Worm (Caenorhabditis elegans): Measurements from ENCODE around the gene Y54G2A.45.
"Not testable (repeated sequence)": the region's sequence is repeated elsewhere in the genome, so short reads cannot be mapped to it uniquely, and the experiment has no call there.

The Y54G2A.45 gene

ce11 chrIV:2785057-2785456 lies 20.6 kb upstream of the Y54G2A.45 start:
- TF ChIP-seq nfya-1 (tag; optimal IDR thresholded peaks at IDR 0.05; ENCODE audit: insufficient read depth) (peak; percentile 45), hmg-11 (tag; optimal IDR thresholded peaks at IDR 0.05) (no peak), ceh-28 (tag; optimal IDR thresholded peaks at IDR 0.05) (peak; percentile 6), nhr-23 (tag; optimal IDR thresholded peaks at IDR 0.05) (peak; percentile 40), elt-2 (tag; optimal IDR thresholded peaks at IDR 0.05) (peak; percentile 25), ceh-9 (tag; optimal IDR thresholded peaks at IDR 0.05) (no peak), egl-27 (tag; optimal IDR thresholded peaks at IDR 0.05) (no peak), fkh-10 (GFP tag; optimal IDR thresholded peaks at IDR 0.05) (no peak), nhr-237 (tag; optimal IDR thresholded peaks at IDR 0.05) (no peak), nhr-67 (tag; optimal IDR thresholded peaks at IDR 0.05) (no peak), mdl-1 (tag; optimal IDR thresholded peaks at IDR 0.05) (no peak), lin-15B (tag; optimal IDR thresholded peaks at IDR 0.05) (peak; percentile 40), pha-4 (tag; optimal IDR thresholded peaks at IDR 0.05) (peak; percentile 82), ztf-4 (tag; optimal IDR thresholded peaks at IDR 0.05) (no peak)

- not testable (repeated sequence) for TF ChIP-seq nhr-43 (tag; optimal IDR thresholded peaks at IDR 0.05; ENCODE audit: poor library complexity, severe bottlenecking); ceh-9 (tag; optimal IDR thresholded peaks at IDR 0.05); mdl-1 (tag; optimal IDR thresholded peaks at IDR 0.05)
These were observed 17.3 kb upstream of the Y54G2A.45 start, which contains the start of gene atln-1 for ce11 chrIV:2788389-2788788. Gene atln-1, plus strand, starts transcription at chrIV:2788689.

- TF ChIP-seq nfya-1 (tag; optimal IDR thresholded peaks at IDR 0.05; ENCODE audit: insufficient read depth) (peak; percentile 88), nhr-77 (tag; optimal IDR thresholded peaks at IDR 0.05) (no peak), elt-2 (tag; optimal IDR thresholded peaks at IDR 0.05) (no peak), nhr-25 (tag; optimal IDR thresholded peaks at IDR 0.05) (no peak)
These were observed 11.7 kb upstream of the Y54G2A.45 start for ce11 chrIV:2793956-2794355.

- TF ChIP-seq pqm-1 (tag; optimal IDR thresholded peaks at IDR 0.05) (peak; percentile 74), pha-4 (tag; optimal IDR thresholded peaks at IDR 0.05) (peak; percentile 84), skn-1 (tag; optimal IDR thresholded peaks at IDR 0.05) (peak; percentile 35), elt-2 (tag; optimal IDR thresholded peaks at IDR 0.05) (peak; percentile 82), nhr-43 (tag; optimal IDR thresholded peaks at IDR 0.05; ENCODE audit: poor library complexity, severe bottlenecking) (no peak), ZK546.5 (tag; optimal IDR thresholded peaks at IDR 0.05) (no peak), ztf-11 (tag; optimal IDR thresholded peaks at IDR 0.05) (no peak)
These were observed 7.3 kb upstream of the Y54G2A.45 start, which contains the start of gene Y54G2A.52 for ce11 chrIV:2798339-2798738. Gene Y54G2A.52, minus strand, starts transcription at chrIV:2798686.

ce11 chrIV:2799389-2799788 lies 6.3 kb upstream of the Y54G2A.45 start, which contains the start of gene Y54G2A.10:
Gene Y54G2A.10, plus strand, starts transcription at chrIV:2799689.
- TF ChIP-seq nfya-1 (tag; optimal IDR thresholded peaks at IDR 0.05; ENCODE audit: insufficient read depth), result no peak
- no peak for TF ChIP-seq nhr-23 (tag; optimal IDR thresholded peaks at IDR 0.05)
- no peak for TF ChIP-seq snpc-4 (tag; optimal IDR thresholded peaks at IDR 0.05)
- no peak for TF ChIP-seq elt-1 (tag; optimal IDR thresholded peaks at IDR 0.05)
- no peak for TF ChIP-seq nhr-237 (tag; optimal IDR thresholded peaks at IDR 0.05)
- TF ChIP-seq tbx-2 (tag; optimal IDR thresholded peaks at IDR 0.05), result no peak
- no peak for TF ChIP-seq ztf-4 (tag; optimal IDR thresholded peaks at IDR 0.05)
- TF ChIP-seq ceh-28 (tag; optimal IDR thresholded peaks at IDR 0.05), result no peak
- TF ChIP-seq jun-1 (tag; optimal IDR thresholded peaks at IDR 0.05), result no peak
- TF ChIP-seq elt-3 (tag; optimal IDR thresholded peaks at IDR 0.05), result no peak
- no peak for TF ChIP-seq ceh-9 (tag; optimal IDR thresholded peaks at IDR 0.05)
- TF ChIP-seq ama-1 (optimal IDR thresholded peaks at IDR 0.05), result no peak
- TF ChIP-seq nhr-12 (tag; optimal IDR thresholded peaks at IDR 0.05), result no peak
- no peak for TF ChIP-seq nhr-11 (tag; optimal IDR thresholded peaks at IDR 0.05)
- no peak for TF ChIP-seq lin-39 (tag; optimal IDR thresholded peaks at IDR 0.05)
- no peak for TF ChIP-seq fkh-10 (GFP tag; optimal IDR thresholded peaks at IDR 0.05)

- TF ChIP-seq snpc-4 (tag; optimal IDR thresholded peaks at IDR 0.05) (no peak), nhr-77 (tag; optimal IDR thresholded peaks at IDR 0.05) (no peak), mdl-1 (tag; optimal IDR thresholded peaks at IDR 0.05) (no peak), R02D3.7 (tag; optimal IDR thresholded peaks at IDR 0.05) (no peak), unc-39 (tag; optimal IDR thresholded peaks at IDR 0.05) (no peak), nhr-76 (tag; optimal IDR thresholded peaks at IDR 0.05) (no peak), ceh-9 (tag; optimal IDR thresholded peaks at IDR 0.05) (no peak), nhr-12 (tag; optimal IDR thresholded peaks at IDR 0.05) (no peak), nfya-1 (tag; optimal IDR thresholded peaks at IDR 0.05; ENCODE audit: insufficient read depth) (no peak), nhr-11 (tag; optimal IDR thresholded peaks at IDR 0.05) (no peak)
These were observed 5.8 kb upstream of the Y54G2A.45 start for ce11 chrIV:2799890-2800289.

Measured in whole organism, L3 larva.